Fruit fly (Drosophila melanogaster): ENCODE data around the gene CG31221.
A peak's percentile ranks its signal among the peaks of the same experiment; 100 is the strongest.

DNA sequence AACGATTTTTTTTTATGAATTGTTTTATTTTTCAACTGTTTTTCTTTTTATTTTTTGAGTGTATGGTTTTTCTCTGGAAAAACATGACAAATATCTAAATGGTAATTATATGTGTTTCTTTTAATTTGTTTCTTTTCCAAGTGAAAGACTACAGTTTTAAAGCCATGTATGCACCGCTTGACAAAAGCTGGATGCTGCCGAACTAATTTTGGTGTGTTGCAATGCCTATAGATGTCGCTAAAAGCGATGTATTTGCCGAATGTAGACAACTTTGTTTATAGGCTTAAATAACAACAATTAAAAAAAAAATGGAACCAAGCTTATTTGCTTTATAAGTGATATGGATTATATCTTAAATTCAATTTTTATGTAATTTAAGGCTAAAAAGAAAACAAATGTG, 78.5 kb downstream of the CG31221 start, which contains the start of gene CG15025:
- TF ChIP-seq CG5204 (GFP tag; optimal IDR thresholded peaks at IDR 0.05) (peak; percentile 17), CG14711 (tag; optimal IDR thresholded peaks at IDR 0.05) (no peak), ovo (GFP tag; optimal IDR thresholded peaks at IDR 0.05) (no peak), toe (GFP tag; optimal IDR thresholded peaks at IDR 0.05) (peak; percentile 53), Hr96 (GFP tag; optimal IDR thresholded peaks at IDR 0.05) (no peak), tj (GFP tag; optimal IDR thresholded peaks at IDR 0.05) (no peak), Crg-1 (GFP tag; optimal IDR thresholded peaks at IDR 0.05) (no peak), CG11617 (GFP tag; optimal IDR thresholded peaks at IDR 0.05) (no peak), CG7045 (GFP tag; optimal IDR thresholded peaks at IDR 0.05) (no peak), kay (GFP tag; ENCODE audit: borderline replicate concordance) (no peak), bab1 (GFP tag; optimal IDR thresholded peaks at IDR 0.05) (peak; percentile 30), CG1620 (GFP tag; optimal IDR thresholded peaks at IDR 0.05) (peak; percentile 14), Mnt (GFP tag; optimal IDR thresholded peaks at IDR 0.05) (no peak)

Measured in whole organism, adult.